1 fruit fly cellular context compared by ENCODE assay signal in the genomic region with DNA sequence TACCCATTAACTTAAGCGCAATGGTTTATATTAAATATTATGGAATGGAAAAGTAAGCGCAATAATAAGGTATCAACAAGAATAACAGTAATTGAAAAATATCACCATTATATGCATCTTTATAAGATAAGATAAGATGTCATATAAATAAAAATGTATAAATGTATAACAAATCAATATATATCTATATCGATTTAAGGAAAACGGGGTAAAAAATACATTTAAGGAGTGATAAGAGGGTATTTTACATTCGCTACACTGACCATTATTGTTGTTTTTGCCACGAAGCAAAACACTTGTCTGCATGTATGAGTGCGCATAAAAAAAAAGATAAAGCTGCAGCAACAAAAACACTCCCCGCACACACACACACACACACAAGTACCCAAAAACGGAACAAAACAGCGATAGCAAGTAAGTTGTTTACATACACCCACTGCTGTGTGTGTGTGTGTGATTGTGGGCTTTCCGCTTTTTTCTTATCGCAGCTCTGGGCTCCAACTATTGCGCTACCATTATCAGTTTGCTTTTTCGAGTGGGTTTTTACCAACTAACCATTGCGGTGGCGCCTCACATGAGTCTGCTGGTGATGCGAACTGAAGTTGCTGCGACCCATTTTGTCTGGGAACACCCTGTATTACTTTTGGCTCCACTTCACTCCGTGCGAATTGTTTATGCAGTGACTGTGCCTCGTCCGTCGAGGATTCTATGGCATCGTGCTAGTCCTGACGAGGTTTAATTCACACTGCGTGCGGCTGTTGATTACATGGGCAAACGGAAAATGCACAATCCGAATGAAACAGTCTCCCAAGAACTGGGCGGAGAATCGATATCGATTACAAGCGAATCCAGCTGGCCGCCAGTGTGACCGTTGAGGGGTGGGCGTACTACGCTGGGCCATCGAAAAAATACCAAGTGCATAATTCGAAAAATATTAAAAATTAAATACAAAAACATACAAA.
TF ChIP-seq lines count a peak whose summit lies in the region.

A gene (minus strand): TSS at position 829 of the 962 bp plus-strand sequence.

TF ChIP-seq in whole organism, embryonic, 481 proteins besides CTCF, POLR2A, EP300 and RAD21 (continued from another document):
- TF ChIP-seq CG12942 (GFP tag; optimal IDR thresholded peaks at IDR 0.05; lab: Kevin White, UChicago) = no peak
- peak; percentile 38 for TF ChIP-seq CG18476 (GFP tag; optimal IDR thresholded peaks at IDR 0.05; lab: Kevin White, UChicago)
- TF ChIP-seq H2.0 (GFP tag; IDR thresholded peaks at IDR 0.05; lab: Robert Waterston, UW) = no peak; the same call in 1 of the 2 replicates
- TF ChIP-seq scrt (GFP tag; optimal IDR thresholded peaks at IDR 0.05; lab: Kevin White, UChicago) = peak; percentile 8
- TF ChIP-seq CG12104 (GFP tag; optimal IDR thresholded peaks at IDR 0.05; lab: Kevin White, UChicago) = peak; percentile 50
- TF ChIP-seq ci (GFP tag; IDR thresholded peaks at IDR 0.05; lab: Robert Waterston, UW) = peak; percentile 62; the same call in 1 of the 3 replicates
- TF ChIP-seq Kr (GFP tag; optimal IDR thresholded peaks at IDR 0.05; lab: Kevin White, UChicago) = no peak
- TF ChIP-seq CG8359 (GFP tag; optimal IDR thresholded peaks at IDR 0.05; lab: Kevin White, UChicago; ENCODE audit: borderline replicate concordance) = no peak
- TF ChIP-seq C15 (GFP tag; IDR thresholded peaks at IDR 0.05; lab: Robert Waterston, UW) = no peak
- TF ChIP-seq Hey (tag; optimal IDR thresholded peaks at IDR 0.05; lab: Kevin White, UChicago) = no peak
- peak; percentile 60 for TF ChIP-seq CG12769 (tag; optimal IDR thresholded peaks at IDR 0.05; lab: Kevin White, UChicago)
- TF ChIP-seq Deaf1 (tag; optimal IDR thresholded peaks at IDR 0.05; lab: Kevin White, UChicago) = peak; percentile 24
- no peak for TF ChIP-seq CG1792 (GFP tag; optimal IDR thresholded peaks at IDR 0.05; lab: Kevin White, UChicago)
- TF ChIP-seq unpg (GFP tag; optimal IDR thresholded peaks at IDR 0.05; lab: Kevin White, UChicago) = peak; percentile 60
- no peak for TF ChIP-seq cad (GFP tag; optimal IDR thresholded peaks at IDR 0.05; lab: Kevin White, UChicago)
- no peak for TF ChIP-seq Camta (GFP tag; optimal IDR thresholded peaks at IDR 0.05; lab: Kevin White, UChicago)
- TF ChIP-seq caup (GFP tag; optimal IDR thresholded peaks at IDR 0.05; lab: Kevin White, UChicago; ENCODE audit: severe bottlenecking) = peak; percentile 4
- peak; percentile 43 for TF ChIP-seq CG11398 (GFP tag; optimal IDR thresholded peaks at IDR 0.05; lab: Kevin White, UChicago)
- peak; percentile 47 for TF ChIP-seq fd96Cb (tag; optimal IDR thresholded peaks at IDR 0.05; lab: Kevin White, UChicago)
- peak; percentile 61 for TF ChIP-seq bcd (GFP tag; optimal IDR thresholded peaks at IDR 0.05; lab: Kevin White, UChicago)
- no peak; the same call in 2 of the 3 replicates for TF ChIP-seq CG34224 (GFP tag; IDR thresholded peaks at IDR 0.05; lab: Robert Waterston, UW; ENCODE audit: partially characterized antibody)
- no peak for TF ChIP-seq h (optimal IDR thresholded peaks at IDR 0.05; lab: Kevin White, UChicago)
- no peak for TF ChIP-seq CG13775 (GFP tag; optimal IDR thresholded peaks at IDR 0.05; lab: Kevin White, UChicago)
- TF ChIP-seq oc (tag; optimal IDR thresholded peaks at IDR 0.05; lab: Kevin White, UChicago) = peak; percentile 7
- no peak for TF ChIP-seq ap (GFP tag; IDR thresholded peaks at IDR 0.05; lab: Robert Waterston, UW)
- peak; percentile 62 for TF ChIP-seq Ptx1 (GFP tag; IDR thresholded peaks at IDR 0.05; lab: Robert Waterston, UW)
- peak; percentile 22 for TF ChIP-seq sd (tag; optimal IDR thresholded peaks at IDR 0.05; lab: Kevin White, UChicago)
- TF ChIP-seq CG14667 (GFP tag; IDR thresholded peaks at IDR 0.05; lab: Robert Waterston, UW) = no peak
- no peak for TF ChIP-seq CG11093 (GFP tag; IDR thresholded peaks at IDR 0.05; lab: Robert Waterston, UW)
- TF ChIP-seq prd (optimal IDR thresholded peaks at IDR 0.05; lab: Kevin White, UChicago) = no peak
- TF ChIP-seq prd (GFP tag; IDR thresholded peaks at IDR 0.05; lab: Robert Waterston, UW) = peak; percentile 26; the same call in 1 of the 3 replicates
- TF ChIP-seq mam (GFP tag; optimal IDR thresholded peaks at IDR 0.05; lab: Kevin White, UChicago) = peak; percentile 19
- peak; percentile 5; the same call in 1 of the 2 replicates for TF ChIP-seq CG9932 (GFP tag; IDR thresholded peaks at IDR 0.05; lab: Robert Waterston, UW)
- TF ChIP-seq CG15696 (tag; optimal IDR thresholded peaks at IDR 0.05; lab: Kevin White, UChicago) = peak; percentile 3
